Worm (Caenorhabditis elegans) whole organism, mixed stage, embryonic: ENCODE results near the gene nbs-1.
A peak's percentile ranks its signal among the peaks of the same experiment; 100 is the strongest.

Experiments used
- ces-1 ChIP-seq: fragments of 150-350 bp; optimal IDR thresholded peaks from 2 replicates; lab custom pipeline; 2014; ENCODE audit warnings: missing biosample characterization, missing genetic modification reagents, missing genetic modification characterization
- elt-1 ChIP-seq: sonication (generic microtip); optimal IDR thresholded peaks from 2 replicates; lab custom pipeline; 2017; ENCODE audit warnings: missing genetic modification characterization, mild to moderate bottlenecking, missing compliant biosample characterization, antibody characterized with exemption, moderate library complexity, borderline replicate concordance; ENCODE audit not compliant: insufficient read depth
- nhr-12 ChIP-seq: fragments of 150-350 bp; optimal IDR thresholded peaks from 2 replicates; lab custom pipeline; 2014; ENCODE audit warnings: missing biosample characterization, missing genetic modification characterization

ce11 chrII:11086770-11087169, 9.5 kb downstream of the nbs-1 start:
- TF ChIP-seq nhr-12 (no peak), elt-1 (tag; lab: Kevin White, UChicago) (no peak), ces-1 (peak; percentile 63)
